Fruit fly (Drosophila melanogaster): ENCODE data around the gene CG12990.

- TF ChIP-seq EcR (GFP tag; optimal IDR thresholded peaks at IDR 0.05) (no peak), CG8478 (optimal IDR thresholded peaks at IDR 0.05) (no peak), pan (optimal IDR thresholded peaks at IDR 0.05) (no peak), psq (optimal IDR thresholded peaks at IDR 0.05) (no peak), usp (GFP tag; optimal IDR thresholded peaks at IDR 0.05) (no peak)
These were observed 38.8 kb upstream of the CG12990 start for dm6 chrX:17710273-17711085.

All from whole organism.